Fruit fly (Drosophila melanogaster): ENCODE data around the gene CG13284.

CG13284 gene

dm6 chr2L:16826872-16827506 lies 21.5 kb downstream of the CG13284 start, which contains the start of gene AspRS-m:
TSS of gene AspRS-m (plus strand) at chr2L:16827078.
- TF ChIP-seq cyc (GFP tag; optimal IDR thresholded peaks at IDR 0.05) (no peak), Sox15 (GFP tag; optimal IDR thresholded peaks at IDR 0.05) (no peak), Eip93F (GFP tag; optimal IDR thresholded peaks at IDR 0.05) (no peak), fkh (GFP tag; optimal IDR thresholded peaks at IDR 0.05) (no peak)

dm6 chr2L:16824905-16825333 lies 23.6 kb downstream of the CG13284 start, which contains the start of gene Cse1:
TSS of gene Cse1 (minus strand) at chr2L:16825207.
- TF ChIP-seq Sox14 (GFP tag; optimal IDR thresholded peaks at IDR 0.05) (peak; percentile 29), topi (GFP tag; optimal IDR thresholded peaks at IDR 0.05) (peak; percentile 28), CG6854 (GFP tag; optimal IDR thresholded peaks at IDR 0.05) (peak; percentile 16), CG4318 (GFP tag; optimal IDR thresholded peaks at IDR 0.05) (no peak)

dm6 chr2L:16820993-16821392 lies 27.5 kb downstream of the CG13284 start, which contains the start of gene CG13280:
TSS of gene CG13280 (minus strand) at chr2L:16821093.
- TF ChIP-seq CG6276 (GFP tag; optimal IDR thresholded peaks at IDR 0.05), result no peak
- no peak for TF ChIP-seq CG6163 (GFP tag; IDR thresholded peaks at IDR 0.05)
- no peak for TF ChIP-seq CG8632 (GFP tag; optimal IDR thresholded peaks at IDR 0.05)
- no peak for TF ChIP-seq CG8319 (GFP tag; optimal IDR thresholded peaks at IDR 0.05)
- no peak for TF ChIP-seq Sox15 (GFP tag; optimal IDR thresholded peaks at IDR 0.05)
- TF ChIP-seq Ets96B (tag; optimal IDR thresholded peaks at IDR 0.05), result no peak
- TF ChIP-seq cyc (GFP tag; optimal IDR thresholded peaks at IDR 0.05), result no peak
- TF ChIP-seq OdsH (GFP tag; optimal IDR thresholded peaks at IDR 0.05), result no peak
- TF ChIP-seq CG32006 (GFP tag; optimal IDR thresholded peaks at IDR 0.05), result no peak
- no peak for TF ChIP-seq CG34406 (GFP tag; optimal IDR thresholded peaks at IDR 0.05)

dm6 chr2L:16819714-16820113 lies 28.8 kb downstream of the CG13284 start:
- TF ChIP-seq dac (GFP tag; optimal IDR thresholded peaks at IDR 0.05) (no peak), CG7368 (GFP tag; optimal IDR thresholded peaks at IDR 0.05) (no peak), spab (GFP tag; optimal IDR thresholded peaks at IDR 0.05) (no peak), CG11902 (GFP tag; optimal IDR thresholded peaks at IDR 0.05) (no peak), Ets21C (GFP tag; optimal IDR thresholded peaks at IDR 0.05) (no peak), lz (GFP tag; optimal IDR thresholded peaks at IDR 0.05) (no peak), Eip75B (GFP tag; optimal IDR thresholded peaks at IDR 0.05) (no peak), CG3032 (tag; optimal IDR thresholded peaks at IDR 0.05) (no peak), svp (GFP tag) (peak; percentile 66), Sox102F (GFP tag; optimal IDR thresholded peaks at IDR 0.05) (no peak), Lpt (GFP tag; optimal IDR thresholded peaks at IDR 0.05) (no peak), Ets96B (tag; optimal IDR thresholded peaks at IDR 0.05) (no peak), vri (GFP tag; optimal IDR thresholded peaks at IDR 0.05) (peak; percentile 82), Eip78C (GFP tag) (peak; percentile 44), Smox (GFP tag; optimal IDR thresholded peaks at IDR 0.05) (no peak), Blimp-1 (GFP tag; optimal IDR thresholded peaks at IDR 0.05) (no peak), ss (GFP tag; optimal IDR thresholded peaks at IDR 0.05) (no peak), achi (GFP tag; optimal IDR thresholded peaks at IDR 0.05) (no peak), Hr4 (GFP tag; optimal IDR thresholded peaks at IDR 0.05) (no peak)

- TF ChIP-seq Lpt (GFP tag; optimal IDR thresholded peaks at IDR 0.05) (peak; percentile 66), CG6792 (GFP tag; optimal IDR thresholded peaks at IDR 0.05) (peak; percentile 72), Eip78C (GFP tag) (peak; percentile 95), Sox15 (GFP tag; optimal IDR thresholded peaks at IDR 0.05) (peak; percentile 44), achi (GFP tag; optimal IDR thresholded peaks at IDR 0.05) (peak; percentile 73), Ets21C (GFP tag; optimal IDR thresholded peaks at IDR 0.05) (peak; percentile 10), CG31627 (GFP tag; optimal IDR thresholded peaks at IDR 0.05) (peak; percentile 49), CG11294 (GFP tag; IDR thresholded peaks at IDR 0.05) (peak; percentile 56; the same call in 1 of the 2 replicates), fkh (GFP tag; optimal IDR thresholded peaks at IDR 0.05) (no peak), dac (GFP tag; optimal IDR thresholded peaks at IDR 0.05) (no peak), eg (GFP tag; IDR thresholded peaks at IDR 0.05) (no peak; the same call in 1 of the 3 replicates), acj6 (GFP tag; optimal IDR thresholded peaks at IDR 0.05) (peak; percentile 77), CG8119 (GFP tag; IDR thresholded peaks at IDR 0.05) (peak; percentile 79; the same call in 2 of the 3 replicates), cyc (GFP tag; optimal IDR thresholded peaks at IDR 0.05) (peak; percentile 51), esn (GFP tag; optimal IDR thresholded peaks at IDR 0.05) (peak; percentile 75), CG15336 (GFP tag; IDR thresholded peaks at IDR 0.05) (peak; percentile 84), Sox102F (GFP tag; optimal IDR thresholded peaks at IDR 0.05) (peak; percentile 62), CG6808 (GFP tag; optimal IDR thresholded peaks at IDR 0.05) (peak; percentile 42)
Observed at dm6 chr2L:16818335-16818973, 30.1 kb downstream of the CG13284 start.
